Worm (Caenorhabditis elegans): ENCODE results near the gene C06E7.88.

ce11 chrIV:5832801-5833200 is 34.3 kb downstream of the C06E7.88 start:
- no peak for TF ChIP-seq flt-1 (GFP tag; IDR thresholded peaks at IDR 0.05)
- TF ChIP-seq ama-1 (optimal IDR thresholded peaks at IDR 0.05), result no peak
- TF ChIP-seq aly-1 (tag; optimal IDR thresholded peaks at IDR 0.05), result no peak
- TF ChIP-seq ceh-36 (tag; optimal IDR thresholded peaks at IDR 0.05), result no peak
- no peak for TF ChIP-seq B0310.2 (tag; optimal IDR thresholded peaks at IDR 0.05)
- no peak for TF ChIP-seq pes-1 (GFP tag; IDR thresholded peaks at IDR 0.05)
- no peak for TF ChIP-seq ceh-13 (GFP tag; optimal IDR thresholded peaks at IDR 0.05)
- TF ChIP-seq tbx-11 (GFP tag; IDR thresholded peaks at IDR 0.05), result no peak
- TF ChIP-seq scrt-1 (GFP tag; IDR thresholded peaks at IDR 0.05), result no peak
- TF ChIP-seq ets-7 (tag; optimal IDR thresholded peaks at IDR 0.05), result no peak
- TF ChIP-seq hmg-4 (GFP tag; optimal IDR thresholded peaks at IDR 0.05), result no peak
- no peak for TF ChIP-seq sea-1 (GFP tag; conservative IDR thresholded peaks at IDR 0.05)
- no peak for TF ChIP-seq hnd-1 (tag; optimal IDR thresholded peaks at IDR 0.05)
- no peak for TF ChIP-seq hmbx-1 (tag; optimal IDR thresholded peaks at IDR 0.05)
